Worm (Caenorhabditis elegans) whole organism, young adult: ENCODE measurements around the gene Y56A3A.22.
"Not testable (repeated sequence)": the region's sequence is repeated elsewhere in the genome, so short reads cannot be mapped to it uniquely, and the experiment has no call there.

Experiments used
- B0336.3 ChIP-seq: fragments of 200-800 bp; sonication (Bioruptor generic); IDR thresholded peaks from 2 replicates; pipeline ENCODE4 v1.3.6; 2022; ENCODE audit warnings: missing genetic modification characterization, missing compliant biosample characterization
- Y53F4B.3 ChIP-seq: fragments of 200-800 bp; sonication (Bioruptor generic); IDR thresholded peaks from 2 replicates; pipeline ENCODE4 v1.3.6; 2022; ENCODE audit warnings: missing genetic modification reagents, missing genetic modification characterization, missing compliant biosample characterization
- Y67H2A.10 ChIP-seq: fragments of 200-800 bp; sonication (Bioruptor generic); conservative IDR thresholded peaks from 2 replicates; pipeline ENCODE4 v1.3.6; 2022; ENCODE audit warnings: missing genetic modification reagents, missing genetic modification characterization, missing compliant biosample characterization
- Y79H2A.3 ChIP-seq: fragments of 200-800 bp; sonication (Bioruptor generic); conservative IDR thresholded peaks from 2 replicates; pipeline ENCODE4 v1.3.6; 2022; ENCODE audit warnings: missing genetic modification reagents, missing genetic modification characterization, missing compliant biosample characterization
- ama-1 ChIP-seq, 3 experiments: fragments of 150-350 bp in 1 of 3; sonication (generic microtip) in 2 of 3; optimal IDR thresholded peaks; 2 replicates each; lab custom pipeline; 2014 to 2018; ENCODE audit warnings: missing biosample characterization in 2 of 3, missing genetic modification characterization in 2 of 3, missing genetic modification reagents in 2 of 3
- attf-3 ChIP-seq: fragments of 200-800 bp; sonication (Bioruptor generic); conservative IDR thresholded peaks from 2 replicates; pipeline ENCODE4 v1.3.6; 2022; ENCODE audit warnings: missing genetic modification reagents, missing genetic modification characterization, missing compliant biosample characterization
- ceh-91 ChIP-seq: fragments of 200-800 bp; sonication (Bioruptor generic); IDR thresholded peaks from 2 replicates; pipeline ENCODE4 v1.3.6; 2022; ENCODE audit warnings: missing genetic modification reagents, missing genetic modification characterization, missing compliant biosample characterization
- die-1 ChIP-seq: sonication (generic microtip); optimal IDR thresholded peaks from 2 replicates; lab custom pipeline; 2016; ENCODE audit warnings: missing genotype, mild to moderate bottlenecking, missing genetic modification characterization, missing compliant biosample characterization
- ets-4 ChIP-seq: fragments of 200-800 bp; sonication (Bioruptor generic); optimal IDR thresholded peaks from 2 replicates; lab custom pipeline; 2018; ENCODE audit warnings: mild to moderate bottlenecking, missing genetic modification characterization, missing compliant biosample characterization
- mcd-1 ChIP-seq: fragments of 200-800 bp; sonication (Bioruptor generic); IDR thresholded peaks from 2 replicates; pipeline ENCODE4 v1.3.6; 2022; ENCODE audit warnings: missing genetic modification reagents, missing genetic modification characterization, missing compliant biosample characterization
- mel-28 ChIP-seq: sonication (generic microtip); optimal IDR thresholded peaks from 2 replicates; lab custom pipeline; 2016; ENCODE audit warnings: borderline replicate concordance, mild to moderate bottlenecking, missing genetic modification characterization, missing compliant biosample characterization
- rpc-1 ChIP-seq, 2 experiments: fragments of 150-350 bp in 1 of 2; sonication (generic microtip) in 1 of 2; optimal IDR thresholded peaks; 2 replicates each; lab custom pipeline; 2014 to 2018; ENCODE audit warnings: missing biosample characterization in 1 of 2, missing genetic modification characterization in 1 of 2, missing genetic modification reagents in 1 of 2, missing genotype in 1 of 2

DNA sequence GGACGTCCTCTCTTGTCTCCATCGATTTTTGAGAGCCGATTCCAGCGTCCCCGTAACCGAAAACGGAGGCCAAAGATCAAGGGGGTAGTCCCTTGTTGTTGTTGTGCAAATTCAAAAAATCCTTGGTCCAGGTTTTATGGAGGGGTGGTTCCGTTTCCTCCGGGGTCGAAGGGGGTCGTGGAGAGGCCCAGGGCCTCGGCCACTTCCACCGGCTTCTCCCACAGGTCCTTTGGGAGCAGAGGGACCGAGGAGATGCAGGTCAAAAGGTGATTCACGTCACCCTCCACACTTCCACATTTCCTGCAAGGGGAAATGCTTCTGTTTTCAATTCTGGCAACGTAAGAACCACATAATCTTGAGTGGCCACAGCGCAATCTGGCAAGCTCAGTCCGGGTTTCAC is 37.8 kb upstream of the Y56A3A.22 start, which contains the start of gene fbxb-22:
- not testable (repeated sequence) for TF ChIP-seq B0336.3; Y67H2A.10 (GFP tag; lab: Robert Waterston, UW); ceh-91 (GFP tag; lab: Robert Waterston, UW); rpc-1 (optimal IDR thresholded peaks at IDR 0.05; lab: Kevin White, UChicago); rpc-1 (tag; optimal IDR thresholded peaks at IDR 0.05; lab: Kevin White, UChicago); mcd-1 (GFP tag; lab: Robert Waterston, UW); mel-28 (tag; lab: Kevin White, UChicago); attf-3 (GFP tag; lab: Robert Waterston, UW); ama-1 (optimal IDR thresholded peaks at IDR 0.05; lab: Kevin White, UChicago); ama-1 (GFP tag; optimal IDR thresholded peaks at IDR 0.05; lab: Kevin White, UChicago); Y79H2A.3 (GFP tag; lab: Robert Waterston, UW); Y53F4B.3; ets-4 (GFP tag; lab: Kevin White, UChicago); die-1 (tag; lab: Kevin White, UChicago)
